Fruit fly (Drosophila melanogaster) whole organism, embryonic: ENCODE results near the gene CCHa1.

Source experiments
- Abd-B ChIP-seq: fragments of 200-800 bp; sonication (Bioruptor generic); optimal IDR thresholded peaks from 2 replicates; lab custom pipeline; 2018; ENCODE audit warnings: missing biosample characterization, mild to moderate bottlenecking, missing genetic modification characterization, moderate library complexity
- Antp ChIP-seq: fragments of 200-800 bp; sonication (Bioruptor generic); optimal IDR thresholded peaks from 3 replicates; lab custom pipeline; 2016; ENCODE audit warnings: missing biosample characterization, missing genetic modification characterization
- CG10543 ChIP-seq: fragments of 200-800 bp; sonication (Bioruptor generic); optimal IDR thresholded peaks from 3 replicates; lab custom pipeline; 2017; ENCODE audit warnings: missing biosample characterization, mild to moderate bottlenecking, missing genetic modification characterization, moderate library complexity
- CG11093 ChIP-seq: fragments of 200-800 bp; sonication (Bioruptor generic); IDR thresholded peaks from 3 replicates; pipeline ENCODE4 v1.3.6; 2022; ENCODE audit warnings: missing biosample characterization, missing genetic modification characterization
- CG12391 ChIP-seq: fragments of 200-800 bp; sonication (Bioruptor generic); optimal IDR thresholded peaks from 3 replicates; lab custom pipeline; 2018; ENCODE audit warnings: missing biosample characterization, mild to moderate bottlenecking, missing genetic modification characterization, moderate library complexity
- CG12942 ChIP-seq: fragments of 200-800 bp; sonication (Bioruptor generic); optimal IDR thresholded peaks from 3 replicates; lab custom pipeline; 2016; ENCODE audit warnings: missing biosample characterization, missing genetic modification characterization
- CG13287 ChIP-seq: fragments of 200-800 bp; sonication (Bioruptor generic); IDR thresholded peaks from 2 replicates; pipeline ENCODE4 v1.3.6; 2022; ENCODE audit warnings: missing biosample characterization, missing genetic modification characterization; ENCODE audit not compliant: partially characterized antibody
- CG13296 ChIP-seq: fragments of 200-800 bp; sonication (Bioruptor generic); optimal IDR thresholded peaks from 3 replicates; lab custom pipeline; 2018; ENCODE audit warnings: missing biosample characterization, mild to moderate bottlenecking, missing genetic modification characterization
- CG13424 ChIP-seq: fragments of 200-800 bp; sonication (Bioruptor generic); optimal IDR thresholded peaks from 2 replicates; lab custom pipeline; 2019; ENCODE audit warnings: missing biosample characterization, mild to moderate bottlenecking, missing genetic modification characterization, moderate library complexity
- CG14014 ChIP-seq: fragments of 200-800 bp; sonication (Bioruptor generic); IDR thresholded peaks from 2 replicates; pipeline ENCODE4 v1.3.6; 2022; ENCODE audit warnings: missing biosample characterization, missing genetic modification characterization
- CG14710 ChIP-seq: fragments of 200-800 bp; sonication (Bioruptor generic); optimal IDR thresholded peaks from 3 replicates; lab custom pipeline; 2019; ENCODE audit warnings: missing biosample characterization, mild to moderate bottlenecking, missing genetic modification characterization, moderate library complexity
- CG15073 ChIP-seq: fragments of 200-800 bp; sonication (Bioruptor generic); optimal IDR thresholded peaks from 2 replicates; lab custom pipeline; 2016; ENCODE audit warnings: missing biosample characterization, missing genetic modification characterization
- CG18619 ChIP-seq: fragments of 200-800 bp; sonication (Bioruptor generic); optimal IDR thresholded peaks from 3 replicates; lab custom pipeline; 2017; ENCODE audit warnings: missing biosample characterization, mild to moderate bottlenecking, missing genetic modification characterization
- CG2199 ChIP-seq: fragments of 200-800 bp; sonication (Bioruptor generic); IDR thresholded peaks from 3 replicates; pipeline ENCODE4 v1.3.6; 2022; ENCODE audit warnings: missing biosample characterization, missing genetic modification characterization
- CG2875 ChIP-seq: fragments of 200-800 bp; sonication (Bioruptor generic); optimal IDR thresholded peaks from 2 replicates; lab custom pipeline; 2017; ENCODE audit warnings: missing biosample characterization, mild to moderate bottlenecking, missing genetic modification characterization, missing genetic modification reagents
- CG30020 ChIP-seq: fragments of 200-800 bp; optimal IDR thresholded peaks from 2 replicates; lab custom pipeline; 2019; ENCODE audit warnings: missing biosample characterization, mild to moderate bottlenecking, missing genetic modification characterization, moderate library complexity
- CG34224 ChIP-seq: fragments of 200-800 bp; sonication (Bioruptor generic); IDR thresholded peaks from 3 replicates; pipeline ENCODE4 v1.3.6; 2022; ENCODE audit warnings: missing biosample characterization, missing genetic modification characterization; ENCODE audit not compliant: partially characterized antibody
- CG4328 ChIP-seq: fragments of 200-800 bp; sonication (Bioruptor generic); optimal IDR thresholded peaks from 3 replicates; lab custom pipeline; 2017; ENCODE audit warnings: missing biosample characterization, missing genetic modification reagents, missing genetic modification characterization
- CG4404 ChIP-seq: fragments of 200-800 bp; sonication (Bioruptor generic); IDR thresholded peaks from 2 replicates; pipeline ENCODE4 v1.3.6; 2022; ENCODE audit warnings: missing biosample characterization, missing genetic modification characterization
- CG4617 ChIP-seq: fragments of 200-800 bp; sonication (Bioruptor generic); optimal IDR thresholded peaks from 3 replicates; lab custom pipeline; 2016; ENCODE audit warnings: missing biosample characterization, missing genetic modification characterization, borderline replicate concordance
- CG5180 ChIP-seq: fragments of 200-800 bp; sonication (Bioruptor generic); optimal IDR thresholded peaks from 3 replicates; lab custom pipeline; 2017; ENCODE audit warnings: missing biosample characterization, missing genetic modification characterization, mild to moderate bottlenecking, moderate library complexity, missing genetic modification reagents
- CG6689 ChIP-seq: fragments of 200-800 bp; sonication (Bioruptor generic); IDR thresholded peaks from 2 replicates; pipeline ENCODE4 v1.3.6; 2022; ENCODE audit warnings: missing biosample characterization, missing genetic modification characterization
- CG8388 ChIP-seq: fragments of 200-800 bp; sonication (Bioruptor generic); optimal IDR thresholded peaks from 2 replicates; lab custom pipeline; 2019; ENCODE audit warnings: missing biosample characterization, mild to moderate bottlenecking, missing genetic modification characterization, moderate library complexity
- Drgx ChIP-seq: fragments of 200-800 bp; sonication (Bioruptor generic); IDR thresholded peaks from 2 replicates; pipeline ENCODE4 v1.3.6; 2022; ENCODE audit warnings: missing biosample characterization, missing genetic modification characterization
- E2f2 ChIP-seq: fragments of 200-800 bp; sonication (Bioruptor generic); IDR thresholded peaks from 2 replicates; pipeline ENCODE4 v1.3.6; 2022; ENCODE audit warnings: missing biosample characterization, missing genetic modification characterization
- ERR ChIP-seq: fragments of 200-800 bp; sonication (Bioruptor generic); optimal IDR thresholded peaks from 2 replicates; lab custom pipeline; 2016; ENCODE audit warnings: missing biosample characterization, missing genetic modification characterization
- MTF-1 ChIP-seq: fragments of 200-800 bp; sonication (Bioruptor generic); optimal IDR thresholded peaks from 2 replicates; lab custom pipeline; 2018; ENCODE audit warnings: missing biosample characterization, mild to moderate bottlenecking, missing genetic modification characterization, borderline replicate concordance
- Meics ChIP-seq: fragments of 200-800 bp; sonication (Bioruptor generic); optimal IDR thresholded peaks from 2 replicates; lab custom pipeline; 2017; ENCODE audit warnings: missing biosample characterization, mild to moderate bottlenecking, missing genetic modification characterization
- NFAT ChIP-seq: fragments of 200-800 bp; sonication (Bioruptor generic); IDR thresholded peaks from 2 replicates; pipeline ENCODE4 v1.3.6; 2022; ENCODE audit warnings: missing biosample characterization, missing genetic modification characterization
- TFAM ChIP-seq: fragments of 200-800 bp; sonication (Bioruptor generic); optimal IDR thresholded peaks from 2 replicates; lab custom pipeline; 2017; ENCODE audit warnings: missing biosample characterization, missing genetic modification characterization, inconsistent platforms
- abd-A ChIP-seq: fragments of 200-800 bp; sonication (Bioruptor generic); optimal IDR thresholded peaks from 3 replicates; lab custom pipeline; 2019; ENCODE audit warnings: missing biosample characterization, mild to moderate bottlenecking, missing genetic modification characterization, moderate library complexity
- bsh ChIP-seq, 2 experiments: fragments of 200-800 bp; sonication (Bioruptor generic); optimal IDR thresholded peaks; 2 replicates each; lab custom pipeline; 2017 to 2018; ENCODE audit warnings: mild to moderate bottlenecking in 2 of 2, missing biosample characterization in 2 of 2, missing genetic modification characterization in 2 of 2, moderate library complexity in 1 of 2
- btn ChIP-seq: fragments of 200-800 bp; sonication (Bioruptor generic); optimal IDR thresholded peaks from 2 replicates; lab custom pipeline; 2016; ENCODE audit warnings: missing biosample characterization, missing genetic modification characterization
- crol ChIP-seq: fragments of 200-800 bp; sonication (Bioruptor generic); IDR thresholded peaks from 2 replicates; pipeline ENCODE4 v1.3.6; 2022; ENCODE audit warnings: missing biosample characterization, missing genetic modification characterization
- exex ChIP-seq: fragments of 200-800 bp; sonication (Bioruptor generic); optimal IDR thresholded peaks from 4 replicates; lab custom pipeline; 2018; ENCODE audit warnings: missing biosample characterization, mild to moderate bottlenecking, missing genetic modification characterization, moderate library complexity
- fd3F ChIP-seq: fragments of 200-800 bp; sonication (Bioruptor generic); optimal IDR thresholded peaks from 2 replicates; lab custom pipeline; 2018; ENCODE audit warnings: missing biosample characterization, mild to moderate bottlenecking, missing genetic modification characterization, moderate library complexity
- hb ChIP-seq: fragments of 200-800 bp; sonication (Bioruptor generic); IDR thresholded peaks from 3 replicates; pipeline ENCODE4 v1.3.6; 2022; ENCODE audit warnings: missing biosample characterization, missing genetic modification characterization; ENCODE audit not compliant: partially characterized antibody
- jing ChIP-seq: fragments of 200-800 bp; sonication (Bioruptor generic); optimal IDR thresholded peaks from 2 replicates; lab custom pipeline; 2018; ENCODE audit warnings: missing biosample characterization, mild to moderate bottlenecking, missing genetic modification characterization
- lov ChIP-seq, 2 experiments: fragments of 200-800 bp in 1 of 2; fragments of >200 bp in 1 of 2; sonication (Bioruptor generic) in 1 of 2; IDR thresholded peaks in 1 of 2; optimal IDR thresholded peaks in 1 of 2; 2 replicates in 1 of 2; 3 replicates in 1 of 2; pipeline versions ENCODE4 v1.3.6 to Lab custom; 2017 to 2022; ENCODE audit warnings: missing biosample characterization in 1 of 2, missing genetic modification characterization in 1 of 2
- mirr ChIP-seq: fragments of 200-800 bp; sonication (Bioruptor generic); optimal IDR thresholded peaks from 3 replicates; lab custom pipeline; 2018; ENCODE audit warnings: missing biosample characterization, mild to moderate bottlenecking, missing genetic modification characterization
- nerfin-1 ChIP-seq: fragments of 200-800 bp; sonication (Bioruptor generic); optimal IDR thresholded peaks from 3 replicates; lab custom pipeline; 2019; ENCODE audit warnings: missing biosample characterization, mild to moderate bottlenecking, missing genetic modification characterization, moderate library complexity
- pho ChIP-seq: fragments of 200-800 bp; sonication (Bioruptor generic); optimal IDR thresholded peaks from 2 replicates; lab custom pipeline; 2016; ENCODE audit warnings: missing biosample characterization, missing genetic modification characterization
- phol ChIP-seq: fragments of 200-800 bp; sonication (Bioruptor generic); optimal IDR thresholded peaks from 3 replicates; lab custom pipeline; 2018; ENCODE audit warnings: missing biosample characterization, mild to moderate bottlenecking, missing genetic modification characterization, moderate library complexity
- rib ChIP-seq: fragments of 200-800 bp; sonication (Bioruptor generic); IDR thresholded peaks from 2 replicates; pipeline ENCODE4 v1.3.6; 2022; ENCODE audit warnings: missing biosample characterization, missing genetic modification characterization
- run ChIP-seq: fragments of 200-800 bp; sonication (Bioruptor generic); optimal IDR thresholded peaks from 3 replicates; lab custom pipeline; 2018; ENCODE audit warnings: missing biosample characterization, mild to moderate bottlenecking, missing genetic modification characterization
- sob ChIP-seq: fragments of 200-800 bp; sonication (Bioruptor generic); IDR thresholded peaks from 2 replicates; pipeline ENCODE4 v1.3.6; 2022; ENCODE audit warnings: missing biosample characterization, missing genetic modification characterization
- usp ChIP-seq: fragments of >200 bp; optimal IDR thresholded peaks from 2 replicates; lab custom pipeline; 2017; ENCODE audit warnings: missing biosample characterization, missing genetic modification characterization
- vvl ChIP-seq: fragments of 200-800 bp; sonication (Bioruptor generic); IDR thresholded peaks from 2 replicates; pipeline ENCODE4 v1.3.6; 2022; ENCODE audit warnings: missing biosample characterization, missing genetic modification characterization
- z ChIP-seq: fragments of 200-800 bp; sonication (Bioruptor generic); IDR thresholded peaks from 3 replicates; pipeline ENCODE4 v1.3.6; 2022; ENCODE audit warnings: missing biosample characterization, missing genetic modification characterization

CCHa1 gene

DNA sequence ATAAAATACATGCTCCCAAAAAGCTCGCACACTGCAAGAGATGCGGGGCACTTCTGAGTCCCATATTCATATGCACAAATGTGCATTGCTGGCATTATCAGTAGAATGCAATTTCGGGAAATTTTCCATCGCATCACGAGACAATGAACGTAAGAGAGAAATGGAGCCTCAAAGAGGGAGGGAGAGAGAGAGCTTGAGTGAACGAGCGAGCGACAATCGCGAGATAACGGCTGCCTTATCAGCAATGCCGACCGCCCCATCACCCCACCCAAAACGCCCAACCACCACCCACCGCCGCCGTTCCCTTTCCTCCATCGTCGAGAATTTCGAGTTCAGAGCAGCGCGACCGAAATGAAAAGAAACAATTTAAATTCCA is 40.7 kb downstream of the CCHa1 start (continued):
- no peak for TF ChIP-seq hb
- TF ChIP-seq Abd-B: no peak
- 0 out of 2 replicates have a peak, but pooled peaks have one; percentile 2 for TF ChIP-seq E2f2 (GFP tag; lab: Robert Waterston, UW)
- no peak for TF ChIP-seq ERR (GFP tag; lab: Kevin White, UChicago)
- no peak for TF ChIP-seq sob (GFP tag; lab: Robert Waterston, UW)
- TF ChIP-seq CG4404 (GFP tag; lab: Robert Waterston, UW): no peak
- TF ChIP-seq TFAM: no peak
- TF ChIP-seq CG15073 (GFP tag; lab: Kevin White, UChicago): no peak
- no peak for TF ChIP-seq run (tag; lab: Kevin White, UChicago)
- TF ChIP-seq vvl (GFP tag; lab: Robert Waterston, UW): peak; percentile 43; the same call in 1 of the 2 replicates
- TF ChIP-seq CG8388 (GFP tag; lab: Kevin White, UChicago): no peak
- peak; percentile 33; the same call in 1 of the 2 replicates for TF ChIP-seq Drgx
- TF ChIP-seq NFAT (GFP tag; lab: Robert Waterston, UW): peak; percentile 58; the same call in 1 of the 2 replicates
- no peak for TF ChIP-seq pho (GFP tag; lab: Kevin White, UChicago)
- TF ChIP-seq lov (optimal IDR thresholded peaks at IDR 0.05; lab: Kevin White, UChicago): no peak
- no peak; the same call in 2 of the 3 replicates for TF ChIP-seq lov (GFP tag; IDR thresholded peaks at IDR 0.05; lab: Robert Waterston, UW)
- 0 out of 3 replicates have a peak, but pooled peaks have one; percentile 48 for TF ChIP-seq CG2199 (GFP tag; lab: Robert Waterston, UW)
- TF ChIP-seq abd-A (tag; lab: Kevin White, UChicago): peak; percentile 74
- no peak for TF ChIP-seq jing (GFP tag; lab: Kevin White, UChicago)
- TF ChIP-seq CG12391 (tag; lab: Kevin White, UChicago): no peak
- TF ChIP-seq CG30020 (tag; lab: Kevin White, UChicago): no peak
- TF ChIP-seq crol (GFP tag; lab: Robert Waterston, UW): peak; percentile 99
- no peak for TF ChIP-seq btn
- peak; percentile 55 for TF ChIP-seq mirr (GFP tag; lab: Kevin White, UChicago)
- TF ChIP-seq usp (GFP tag; lab: Kevin White, UChicago): no peak
- no peak for TF ChIP-seq phol (tag; lab: Kevin White, UChicago)
- no peak for TF ChIP-seq CG5180 (GFP tag; lab: Kevin White, UChicago)
- TF ChIP-seq Meics (GFP tag; lab: Kevin White, UChicago): no peak
- no peak for TF ChIP-seq nerfin-1 (tag; lab: Kevin White, UChicago)
- 0 out of 2 replicates have a peak, but pooled peaks have one; percentile 35 for TF ChIP-seq rib
- TF ChIP-seq fd3F: no peak
- no peak for TF ChIP-seq CG6689
- TF ChIP-seq z (GFP tag; lab: Robert Waterston, UW): peak; percentile 76; the same call in 2 of the 3 replicates
- peak; percentile 6 for TF ChIP-seq exex (tag; lab: Kevin White, UChicago)
- TF ChIP-seq CG13424 (tag; lab: Kevin White, UChicago): no peak
- no peak for TF ChIP-seq CG2875 (GFP tag; lab: Kevin White, UChicago)
- no peak for TF ChIP-seq CG14710 (tag; lab: Kevin White, UChicago)
- TF ChIP-seq CG12942 (GFP tag; lab: Kevin White, UChicago): no peak
- no peak for TF ChIP-seq CG11093
- TF ChIP-seq CG4617 (GFP tag; lab: Kevin White, UChicago): no peak
- no peak for TF ChIP-seq Antp (GFP tag; lab: Kevin White, UChicago)
- TF ChIP-seq CG34224 (GFP tag; lab: Robert Waterston, UW): peak; percentile 11; the same call in 1 of the 3 replicates
- TF ChIP-seq CG14014: no peak
- no peak for TF ChIP-seq CG4328 (GFP tag; lab: Kevin White, UChicago)
- TF ChIP-seq CG18619 (GFP tag; lab: Kevin White, UChicago): no peak
- no peak for TF ChIP-seq CG13296 (GFP tag; lab: Kevin White, UChicago)
- no peak for TF ChIP-seq MTF-1
- TF ChIP-seq CG10543 (GFP tag; lab: Kevin White, UChicago): peak; percentile 73
- no peak for TF ChIP-seq bsh (GFP tag; optimal IDR thresholded peaks at IDR 0.05; lab: Kevin White, UChicago)
- peak; percentile 25; the same call in 1 of the 2 replicates for TF ChIP-seq CG13287 (GFP tag; lab: Robert Waterston, UW)
